Worm (Caenorhabditis elegans) whole organism, L2 larva: ENCODE data around the gene str-256.

Experiments
- C34F6.9 ChIP-seq: fragments of 150-350 bp; optimal IDR thresholded peaks from 2 replicates; lab custom pipeline; 2014; ENCODE audit warnings: missing biosample characterization, missing genetic modification characterization
- F13H6.1 ChIP-seq: sonication (generic microtip); optimal IDR thresholded peaks from 2 replicates; lab custom pipeline; 2016; ENCODE audit warnings: missing genetic modification characterization, missing compliant biosample characterization
- R02D3.7 ChIP-seq: fragments of 150-350 bp; optimal IDR thresholded peaks from 2 replicates; lab custom pipeline; 2014; ENCODE audit warnings: missing biosample characterization, missing genetic modification characterization
- ama-1 ChIP-seq: fragments of 150-350 bp; optimal IDR thresholded peaks from 2 replicates; lab custom pipeline; 2018; ENCODE audit warnings: inconsistent platforms
- ceh-16 ChIP-seq: fragments of 150-350 bp; optimal IDR thresholded peaks from 2 replicates; lab custom pipeline; 2014; ENCODE audit warnings: missing biosample characterization, missing genetic modification characterization
- ceh-82 ChIP-seq: fragments of 150-350 bp; optimal IDR thresholded peaks from 2 replicates; lab custom pipeline; 2014; ENCODE audit warnings: missing biosample characterization, missing genetic modification characterization
- egl-27 ChIP-seq: sonication (generic microtip); optimal IDR thresholded peaks from 3 replicates; lab custom pipeline; 2017; ENCODE audit warnings: missing biosample characterization, missing genetic modification reagents, missing genetic modification characterization
- elt-1 ChIP-seq: fragments of 150-350 bp; optimal IDR thresholded peaks from 2 replicates; lab custom pipeline; 2014; ENCODE audit warnings: missing biosample characterization, missing genetic modification characterization
- fos-1 ChIP-seq: fragments of 150-350 bp; optimal IDR thresholded peaks from 2 replicates; lab custom pipeline; 2014; ENCODE audit warnings: missing biosample characterization, missing genetic modification characterization
- gmeb-1 ChIP-seq: fragments of 150-350 bp; optimal IDR thresholded peaks from 2 replicates; lab custom pipeline; 2014; ENCODE audit warnings: missing biosample characterization, missing genetic modification characterization
- lsy-2 ChIP-seq, 2 experiments: fragments of 150-350 bp in 1 of 2; sonication (generic microtip) in 1 of 2; optimal IDR thresholded peaks; 2 replicates each; lab custom pipeline; 2014 to 2017; ENCODE audit warnings: missing biosample characterization in 2 of 2, missing genetic modification characterization in 2 of 2
- mab-5 ChIP-seq: fragments of 150-350 bp; optimal IDR thresholded peaks from 2 replicates; lab custom pipeline; 2014; ENCODE audit warnings: missing biosample characterization, missing genetic modification characterization
- mbf-1 ChIP-seq: sonication (generic microtip); optimal IDR thresholded peaks from 2 replicates; lab custom pipeline; 2017; ENCODE audit warnings: missing biosample characterization, missing genetic modification characterization
- nhr-11 ChIP-seq: fragments of 150-350 bp; optimal IDR thresholded peaks from 2 replicates; lab custom pipeline; 2014; ENCODE audit warnings: missing biosample characterization, missing genetic modification characterization
- nhr-21 ChIP-seq: fragments of 150-350 bp; optimal IDR thresholded peaks from 2 replicates; lab custom pipeline; 2014; ENCODE audit warnings: missing biosample characterization, missing genetic modification characterization
- nhr-23 ChIP-seq: fragments of 150-350 bp; optimal IDR thresholded peaks from 2 replicates; lab custom pipeline; 2014; ENCODE audit warnings: missing biosample characterization, missing genetic modification reagents, missing genetic modification characterization
- nhr-25 ChIP-seq: fragments of 150-350 bp; sonication (generic microtip); optimal IDR thresholded peaks from 3 replicates; lab custom pipeline; 2014; ENCODE audit warnings: missing biosample characterization, missing genetic modification characterization
- nhr-6 ChIP-seq: fragments of 150-350 bp; optimal IDR thresholded peaks from 2 replicates; lab custom pipeline; 2014; ENCODE audit warnings: missing biosample characterization, missing genetic modification characterization
- nhr-77 ChIP-seq: fragments of 150-350 bp; optimal IDR thresholded peaks from 2 replicates; lab custom pipeline; 2014; ENCODE audit warnings: missing biosample characterization, missing genetic modification characterization
- peb-1 ChIP-seq: fragments of 150-350 bp; optimal IDR thresholded peaks from 2 replicates; lab custom pipeline; 2014; ENCODE audit warnings: missing biosample characterization, missing genetic modification characterization
- skn-1 ChIP-seq: sonication (generic microtip); optimal IDR thresholded peaks from 2 replicates; lab custom pipeline; 2017; ENCODE audit warnings: missing biosample characterization, missing genetic modification characterization
- sma-3 ChIP-seq: sonication (generic microtip); optimal IDR thresholded peaks from 2 replicates; lab custom pipeline; 2016; ENCODE audit warnings: missing genetic modification reagents, missing genetic modification characterization, missing compliant biosample characterization
- sma-9 ChIP-seq, 2 experiments: fragments of 150-350 bp in 1 of 2; sonication (generic microtip) in 1 of 2; optimal IDR thresholded peaks; 2 replicates each; lab custom pipeline; 2014 to 2016; ENCODE audit warnings: missing genetic modification characterization in 2 of 2, mild to moderate bottlenecking in 1 of 2, missing biosample characterization in 1 of 2, missing compliant biosample characterization in 1 of 2, missing genetic modification reagents in 1 of 2, moderate library complexity in 1 of 2
- snpc-4 ChIP-seq: fragments of 150-350 bp; optimal IDR thresholded peaks from 2 replicates; lab custom pipeline; 2014; ENCODE audit warnings: missing biosample characterization, missing genetic modification characterization
- unc-55 ChIP-seq: fragments of 150-350 bp; sonication (generic microtip); optimal IDR thresholded peaks from 3 replicates; lab custom pipeline; 2014; ENCODE audit warnings: missing biosample characterization, missing genetic modification reagents, missing genetic modification characterization
- ztf-1 ChIP-seq: fragments of 200-800 bp; sonication (Bioruptor generic); conservative IDR thresholded peaks from 2 replicates; pipeline ENCODE4 v1.3.6; 2022; ENCODE audit warnings: missing genetic modification characterization, missing compliant biosample characterization
- ztf-11 ChIP-seq: sonication (generic microtip); optimal IDR thresholded peaks from 2 replicates; lab custom pipeline; 2017; ENCODE audit warnings: missing biosample characterization, missing genetic modification characterization
- ztf-4 ChIP-seq: fragments of 150-350 bp; optimal IDR thresholded peaks from 2 replicates; lab custom pipeline; 2014; ENCODE audit warnings: missing biosample characterization, missing genetic modification characterization

The str-256 gene

ce11 chrV:489320-489719 lies 11.8 kb downstream of the str-256 start, which contains the start of gene nhr-106:
Gene nhr-106 (plus strand): TSS chrV:489620.
- no peak for TF ChIP-seq nhr-6 (tag; lab: Kevin White, UChicago)
- TF ChIP-seq ztf-4 (tag; lab: Kevin White, UChicago), result no peak
- TF ChIP-seq mbf-1 (tag; lab: Kevin White, UChicago), result no peak
- TF ChIP-seq R02D3.7 (tag; lab: Kevin White, UChicago), result no peak
- TF ChIP-seq peb-1 (tag; lab: Kevin White, UChicago), result no peak
- no peak for TF ChIP-seq elt-1 (tag; lab: Kevin White, UChicago)
- peak; percentile 41 for TF ChIP-seq fos-1 (tag; lab: Kevin White, UChicago)
- TF ChIP-seq, all 48 proteins: peak for 1

ce11 chrV:487980-488379 lies 13.2 kb downstream of the str-256 start:
- no peak for TF ChIP-seq elt-1 (tag; lab: Kevin White, UChicago)
- TF ChIP-seq, all 48 proteins: peak for 0

- TF ChIP-seq ztf-11 (tag; lab: Kevin White, UChicago) (no peak), ceh-16 (tag; lab: Kevin White, UChicago) (no peak), nhr-21 (tag; lab: Kevin White, UChicago) (no peak), unc-55 (GFP tag; lab: Kevin White, UChicago) (no peak)
Measured at ce11 chrV:486684-487083, 14.4 kb downstream of the str-256 start, which contains the start of gene nhr-211. Gene nhr-211 (plus strand): TSS chrV:486984.

ce11 chrV:484285-484890 lies 16.7 kb downstream of the str-256 start, which contains the start of gene nhr-212:
Gene nhr-212 (plus strand): TSS chrV:484857.
- peak; percentile 60 for TF ChIP-seq sma-9 (GFP tag; optimal IDR thresholded peaks at IDR 0.05; lab: Kevin White, UChicago)
- TF ChIP-seq sma-9 (tag; optimal IDR thresholded peaks at IDR 0.05; lab: Kevin White, UChicago), result no peak
- no peak for TF ChIP-seq unc-55 (GFP tag; lab: Kevin White, UChicago)
- TF ChIP-seq nhr-77 (tag; lab: Kevin White, UChicago), result no peak
- TF ChIP-seq nhr-23 (tag; lab: Kevin White, UChicago), result no peak
- TF ChIP-seq sma-3, result peak; percentile 29
- TF ChIP-seq F13H6.1 (tag; lab: Kevin White, UChicago), result peak; percentile 20
- no peak for TF ChIP-seq ztf-11 (tag; lab: Kevin White, UChicago)
- TF ChIP-seq snpc-4, result no peak
- no peak for TF ChIP-seq mab-5 (tag; lab: Kevin White, UChicago)

- TF ChIP-seq nhr-23 (tag; lab: Kevin White, UChicago) (no peak), nhr-11 (tag; lab: Kevin White, UChicago) (no peak), gmeb-1 (tag; lab: Kevin White, UChicago) (peak; percentile 23), nhr-6 (tag; lab: Kevin White, UChicago) (no peak), egl-27 (tag; lab: Kevin White, UChicago) (no peak), ama-1 (lab: Kevin White, UChicago) (no peak), ztf-1 (GFP tag; lab: Robert Waterston, UW) (no peak), fos-1 (tag; lab: Kevin White, UChicago) (peak; percentile 62), sma-9 (GFP tag; optimal IDR thresholded peaks at IDR 0.05; lab: Kevin White, UChicago) (peak; percentile 35), sma-9 (tag; optimal IDR thresholded peaks at IDR 0.05; lab: Kevin White, UChicago) (no peak), C34F6.9 (tag; lab: Kevin White, UChicago) (no peak), unc-55 (GFP tag; lab: Kevin White, UChicago) (no peak), lsy-2 (tag; optimal IDR thresholded peaks at IDR 0.05; lab: Kevin White, UChicago) (no peak), nhr-21 (tag; lab: Kevin White, UChicago) (no peak), skn-1 (no peak), snpc-4 (no peak), ceh-82 (no peak), R02D3.7 (tag; lab: Kevin White, UChicago) (no peak), nhr-25 (no peak)
Measured at ce11 chrV:483289-483795, 17.8 kb downstream of the str-256 start, which contains the start of gene nhr-130. Gene nhr-130 (minus strand): TSS chrV:483339.

- TF ChIP-seq nhr-11 (tag; lab: Kevin White, UChicago) (no peak), unc-55 (GFP tag; lab: Kevin White, UChicago) (no peak), skn-1 (no peak)
Measured at ce11 chrV:482860-483259, 18.3 kb downstream of the str-256 start.
